Worm (Caenorhabditis elegans): ENCODE data around the gene F59B1.8.

- TF ChIP-seq unc-39 (tag; optimal IDR thresholded peaks at IDR 0.05) (no peak), nhr-28 (tag; optimal IDR thresholded peaks at IDR 0.05) (no peak)
Measured at ce11 chrV:3670499-3670898, 26.5 kb upstream of the F59B1.8 start, which contains the start of gene Y39H10B.3.
